Worm (Caenorhabditis elegans): ENCODE results near the gene scl-18.

Gene scl-18

ce11 chrIV:11754328-11754727 lies at the start of gene scl-18:
scl-18 (minus strand) TSS chrIV:11754428.
- TF ChIP-seq Y79H2A.3 (GFP tag; conservative IDR thresholded peaks at IDR 0.05) (no peak), zim-3 (tag; optimal IDR thresholded peaks at IDR 0.05) (no peak), xnd-1 (tag; optimal IDR thresholded peaks at IDR 0.05) (no peak), B0261.1 (tag; optimal IDR thresholded peaks at IDR 0.05) (no peak), ceh-91 (GFP tag; IDR thresholded peaks at IDR 0.05) (no peak), Y67H2A.10 (GFP tag; conservative IDR thresholded peaks at IDR 0.05) (no peak), madf-8 (GFP tag; conservative IDR thresholded peaks at IDR 0.05) (no peak), ceh-27 (GFP tag; optimal IDR thresholded peaks at IDR 0.05) (no peak)

- TF ChIP-seq egrh-3 (GFP tag; IDR thresholded peaks at IDR 0.05) (no peak), lsl-1 (GFP tag; optimal IDR thresholded peaks at IDR 0.05) (no peak), B0019.2 (GFP tag; conservative IDR thresholded peaks at IDR 0.05) (no peak), mel-28 (tag; optimal IDR thresholded peaks at IDR 0.05; ENCODE audit: borderline replicate concordance) (no peak)
Observed at ce11 chrIV:11803044-11803443, 48.8 kb upstream of the scl-18 start, which contains the start of gene H01G02.4. H01G02.4 (minus strand) TSS chrIV:11803144.

ce11 chrIV:11801078-11801477 lies 46.9 kb upstream of the scl-18 start, which contains the start of gene dyf-18:
dyf-18 (minus strand) TSS chrIV:11801178.
- TF ChIP-seq ekl-4 (GFP tag; IDR thresholded peaks at IDR 0.05) (no peak), hmg-20 (GFP tag; IDR thresholded peaks at IDR 0.05) (no peak), Y95B8A.8 (GFP tag; IDR thresholded peaks at IDR 0.05) (no peak), lir-1 (GFP tag; conservative IDR thresholded peaks at IDR 0.05) (no peak), Y53G8AR.9 (GFP tag; conservative IDR thresholded peaks at IDR 0.05) (no peak), chd-7 (tag; optimal IDR thresholded peaks at IDR 0.05) (no peak), somi-1 (GFP tag; optimal IDR thresholded peaks at IDR 0.05) (no peak), mxl-1 (tag; optimal IDR thresholded peaks at IDR 0.05) (no peak), ceh-40 (GFP tag; IDR thresholded peaks at IDR 0.05) (no peak), unc-130 (GFP tag; optimal IDR thresholded peaks at IDR 0.05) (no peak), lag-1 (GFP tag; IDR thresholded peaks at IDR 0.05) (no peak), sdz-38 (tag; optimal IDR thresholded peaks at IDR 0.05) (no peak), mes-4 (tag; optimal IDR thresholded peaks at IDR 0.05) (no peak), him-1 (tag; optimal IDR thresholded peaks at IDR 0.05) (no peak), F57A8.1 (GFP tag; optimal IDR thresholded peaks at IDR 0.05) (no peak), ztf-3 (GFP tag; optimal IDR thresholded peaks at IDR 0.05) (no peak), tbx-9 (tag; optimal IDR thresholded peaks at IDR 0.05; ENCODE audit: borderline replicate concordance) (no peak)

- TF ChIP-seq ceh-58 (GFP tag; IDR thresholded peaks at IDR 0.05): no peak
- no peak for TF ChIP-seq pha-4 (tag; optimal IDR thresholded peaks at IDR 0.05)
- TF ChIP-seq F22D6.2 (tag; optimal IDR thresholded peaks at IDR 0.05): no peak
- no peak for TF ChIP-seq ztf-18 (tag; optimal IDR thresholded peaks at IDR 0.05)
- no peak for TF ChIP-seq atf-7 (tag; optimal IDR thresholded peaks at IDR 0.05)
- no peak for TF ChIP-seq cebp-2 (GFP tag; IDR thresholded peaks at IDR 0.05)
- TF ChIP-seq K11D2.4 (GFP tag; IDR thresholded peaks at IDR 0.05): no peak
- no peak for TF ChIP-seq snpc-1.3 (tag; optimal IDR thresholded peaks at IDR 0.05; ENCODE audit: insufficient read depth)
- no peak for TF ChIP-seq dpl-1 (GFP tag; optimal IDR thresholded peaks at IDR 0.05)
- TF ChIP-seq Y79H2A.3 (GFP tag; conservative IDR thresholded peaks at IDR 0.05): no peak
- no peak for TF ChIP-seq dox-1 (GFP tag; IDR thresholded peaks at IDR 0.05)
- TF ChIP-seq aptf-2 (GFP tag; conservative IDR thresholded peaks at IDR 0.05): no peak
- no peak for TF ChIP-seq ztf-28 (GFP tag; IDR thresholded peaks at IDR 0.05)
- TF ChIP-seq lin-54 (GFP tag; optimal IDR thresholded peaks at IDR 0.05): no peak
- no peak for TF ChIP-seq C06A6.2 (GFP tag; conservative IDR thresholded peaks at IDR 0.05)
- no peak for TF ChIP-seq egrh-3 (GFP tag; IDR thresholded peaks at IDR 0.05)
- TF ChIP-seq ceh-79 (tag; optimal IDR thresholded peaks at IDR 0.05): no peak
- TF ChIP-seq hrde-1 (tag; optimal IDR thresholded peaks at IDR 0.05; ENCODE audit: borderline replicate concordance): no peak
Observed at ce11 chrIV:11799240-11799639, 45.0 kb upstream of the scl-18 start.

All from whole organism, young adult.